Worm (Caenorhabditis elegans) whole organism, L1 larva: ENCODE measurements around the gene wrt-4.

Source experiments
- C04F5.9 ChIP-seq: sonication (generic microtip); optimal IDR thresholded peaks from 2 replicates; lab custom pipeline; 2016; ENCODE audit warnings: missing genetic modification characterization, missing compliant biosample characterization
- C16A3.4 ChIP-seq: fragments of 150-350 bp; optimal IDR thresholded peaks from 2 replicates; lab custom pipeline; 2014; ENCODE audit warnings: missing biosample characterization, missing genetic modification characterization
- F16B12.6 ChIP-seq: fragments of 150-350 bp; optimal IDR thresholded peaks from 2 replicates; lab custom pipeline; 2014; ENCODE audit warnings: missing biosample characterization, missing genetic modification characterization
- Y116A8C.19 ChIP-seq: sonication (generic microtip); optimal IDR thresholded peaks from 2 replicates; lab custom pipeline; 2016; ENCODE audit warnings: missing compliant biosample characterization, missing genetic modification characterization, borderline replicate concordance
- aha-1 ChIP-seq: fragments of 150-350 bp; optimal IDR thresholded peaks from 2 replicates; lab custom pipeline; 2014; ENCODE audit warnings: missing biosample characterization, missing genetic modification characterization
- ama-1 ChIP-seq: fragments of 150-350 bp; optimal IDR thresholded peaks from 2 replicates; lab custom pipeline; 2014
- ceh-82 ChIP-seq, 3 experiments: fragments of 150-350 bp in 1 of 3; sonication (generic microtip) in 2 of 3; optimal IDR thresholded peaks; 2 replicates each; lab custom pipeline; 2014 to 2017; ENCODE audit warnings: missing biosample characterization in 3 of 3, missing genetic modification characterization in 3 of 3
- ceh-90 ChIP-seq: sonication (generic microtip); optimal IDR thresholded peaks from 2 replicates; lab custom pipeline; 2016; ENCODE audit warnings: missing genetic modification characterization, missing compliant biosample characterization
- dpl-1 ChIP-seq, 3 experiments: fragments of 150-350 bp in 2 of 3; sonication (generic microtip) in 1 of 3; optimal IDR thresholded peaks; 2 replicates each; lab custom pipeline; 2014 to 2017; ENCODE audit warnings: missing biosample characterization in 3 of 3, missing genetic modification characterization in 3 of 3, missing genetic modification reagents in 3 of 3
- dsc-1 ChIP-seq: sonication (generic microtip); optimal IDR thresholded peaks from 2 replicates; lab custom pipeline; 2016; ENCODE audit warnings: mild to moderate bottlenecking, missing genetic modification characterization, missing compliant biosample characterization
- efl-1 ChIP-seq, 4 experiments: fragments of 150-350 bp; optimal IDR thresholded peaks in 3 of 4; peaks in 1 of 4; 1 replicate in 1 of 4; 2 replicates in 3 of 4; lab custom pipeline; 2014; ENCODE audit warnings: missing biosample characterization in 2 of 4, missing genetic modification characterization in 2 of 4, missing genetic modification reagents in 2 of 4
- efl-3 ChIP-seq: fragments of 200-800 bp; sonication (Bioruptor generic); optimal IDR thresholded peaks from 2 replicates; lab custom pipeline; 2018; ENCODE audit warnings: mild to moderate bottlenecking, missing genetic modification characterization, missing compliant biosample characterization
- elt-2 ChIP-seq: sonication (generic microtip); optimal IDR thresholded peaks from 2 replicates; lab custom pipeline; 2016; ENCODE audit warnings: missing genetic modification characterization, mild to moderate bottlenecking, inconsistent platforms, missing compliant biosample characterization, missing genetic modification reagents
- elt-3 ChIP-seq, 6 experiments: fragments of 150-350 bp in 1 of 6; sonication (generic microtip); optimal IDR thresholded peaks; 2 replicates each; lab custom pipeline; 2017 to 2018; ENCODE audit warnings: missing biosample characterization in 6 of 6, missing genetic modification characterization in 6 of 6, inconsistent platforms in 1 of 6
- fkh-10 ChIP-seq: sonication (generic microtip); optimal IDR thresholded peaks from 2 replicates; lab custom pipeline; 2017; ENCODE audit warnings: missing biosample characterization, missing genetic modification reagents, missing genetic modification characterization
- fkh-4 ChIP-seq: sonication (generic microtip); optimal IDR thresholded peaks from 2 replicates; lab custom pipeline; 2016; ENCODE audit warnings: missing compliant biosample characterization, missing genetic modification characterization, borderline replicate concordance
- fkh-8 ChIP-seq: sonication (generic microtip); optimal IDR thresholded peaks from 2 replicates; lab custom pipeline; 2016; ENCODE audit warnings: mild to moderate bottlenecking, missing genetic modification characterization, missing compliant biosample characterization
- fos-1 ChIP-seq: fragments of 150-350 bp; optimal IDR thresholded peaks from 2 replicates; lab custom pipeline; 2014; ENCODE audit warnings: missing biosample characterization, missing genetic modification characterization
- grh-1 ChIP-seq: fragments of 200-800 bp; sonication (Bioruptor generic); IDR thresholded peaks from 2 replicates; pipeline ENCODE4 v1.3.6; 2022; ENCODE audit warnings: missing genetic modification reagents, missing genetic modification characterization, missing compliant biosample characterization
- hpl-2 ChIP-seq: fragments of 150-350 bp; optimal IDR thresholded peaks from 2 replicates; lab custom pipeline; 2014; ENCODE audit warnings: missing biosample characterization, missing genetic modification reagents, missing genetic modification characterization
- jun-1 ChIP-seq: fragments of 150-350 bp; optimal IDR thresholded peaks from 2 replicates; lab custom pipeline; 2014; ENCODE audit warnings: missing biosample characterization, missing genetic modification reagents, missing genetic modification characterization
- lin-13 ChIP-seq: fragments of 150-350 bp; optimal IDR thresholded peaks from 2 replicates; lab custom pipeline; 2014; ENCODE audit warnings: missing biosample characterization, missing genetic modification reagents, missing genetic modification characterization
- lin-14 ChIP-seq: fragments of 200-800 bp; sonication (Bioruptor generic); optimal IDR thresholded peaks from 2 replicates; lab custom pipeline; 2018; ENCODE audit warnings: mild to moderate bottlenecking, missing genetic modification characterization, moderate library complexity, missing compliant biosample characterization
- lin-15B ChIP-seq: fragments of 150-350 bp; sonication (generic microtip); optimal IDR thresholded peaks from 3 replicates; lab custom pipeline; 2014; ENCODE audit warnings: missing biosample characterization, missing genetic modification characterization
- lin-35 ChIP-seq, 2 experiments: fragments of 150-350 bp; optimal IDR thresholded peaks; 2 replicates each; lab custom pipeline; 2014; ENCODE audit warnings: missing biosample characterization in 2 of 2, missing genetic modification characterization in 2 of 2, missing genetic modification reagents in 2 of 2
- lir-3 ChIP-seq: sonication (generic microtip); optimal IDR thresholded peaks from 2 replicates; lab custom pipeline; 2016; ENCODE audit warnings: mild to moderate bottlenecking, missing genetic modification characterization, moderate library complexity, missing compliant biosample characterization; ENCODE audit not compliant: poor library complexity
- lsy-2 ChIP-seq, 2 experiments: fragments of 150-350 bp; optimal IDR thresholded peaks; 2 replicates each; lab custom pipeline; 2014; ENCODE audit warnings: missing biosample characterization in 2 of 2, missing genetic modification characterization in 2 of 2
- mab-9 ChIP-seq: fragments of 200-800 bp; sonication (Bioruptor generic); IDR thresholded peaks from 2 replicates; pipeline ENCODE4 v1.3.6; 2022; ENCODE audit warnings: missing genetic modification reagents, missing genetic modification characterization, missing compliant biosample characterization
- mep-1 ChIP-seq: fragments of 150-350 bp; optimal IDR thresholded peaks from 2 replicates; lab custom pipeline; 2014; ENCODE audit warnings: missing biosample characterization, missing genetic modification characterization
- nhr-19 ChIP-seq: fragments of 200-800 bp; sonication (Bioruptor generic); conservative IDR thresholded peaks from 2 replicates; pipeline ENCODE4 v1.3.6; 2022; ENCODE audit warnings: missing genetic modification characterization, missing compliant biosample characterization
- nhr-20 ChIP-seq: sonication (generic microtip); optimal IDR thresholded peaks from 2 replicates; lab custom pipeline; 2016; ENCODE audit warnings: mild to moderate bottlenecking, missing genetic modification characterization, missing compliant biosample characterization
- nhr-71 ChIP-seq: sonication (generic microtip); optimal IDR thresholded peaks from 2 replicates; lab custom pipeline; 2016; ENCODE audit warnings: mild to moderate bottlenecking, missing genetic modification characterization, moderate library complexity, missing compliant biosample characterization
- nhr-85 ChIP-seq: sonication (generic microtip); peaks from one replicate; lab custom pipeline; 2016; ENCODE audit warnings: missing genetic modification characterization, inconsistent platforms, missing compliant biosample characterization
- nhr-90 ChIP-seq: sonication (generic microtip); optimal IDR thresholded peaks from 2 replicates; lab custom pipeline; 2016; ENCODE audit warnings: mild to moderate bottlenecking, missing genetic modification characterization, missing compliant biosample characterization; ENCODE audit not compliant: poor library complexity
- pqm-1 ChIP-seq: sonication (generic microtip); optimal IDR thresholded peaks from 3 replicates; lab custom pipeline; 2017; ENCODE audit warnings: missing biosample characterization, missing genetic modification characterization
- rnt-1 ChIP-seq: sonication (generic microtip); optimal IDR thresholded peaks from 2 replicates; lab custom pipeline; 2016; ENCODE audit warnings: mild to moderate bottlenecking, missing genetic modification characterization, moderate library complexity, missing compliant biosample characterization
- sptf-1 ChIP-seq: fragments of 150-350 bp; optimal IDR thresholded peaks from 2 replicates; lab custom pipeline; 2014; ENCODE audit warnings: missing biosample characterization, missing genetic modification characterization
- swsn-7 ChIP-seq: sonication (generic microtip); optimal IDR thresholded peaks from 2 replicates; lab custom pipeline; 2016; ENCODE audit warnings: missing genetic modification characterization, missing compliant biosample characterization
- tbx-2 ChIP-seq: sonication (generic microtip); optimal IDR thresholded peaks from 2 replicates; lab custom pipeline; 2016; ENCODE audit warnings: missing genetic modification characterization, missing compliant biosample characterization
- unc-130 ChIP-seq: fragments of 150-350 bp; optimal IDR thresholded peaks from 2 replicates; lab custom pipeline; 2017; ENCODE audit warnings: missing biosample characterization, missing genetic modification characterization, inconsistent platforms
- unc-30 ChIP-seq: sonication (generic microtip); optimal IDR thresholded peaks from 2 replicates; lab custom pipeline; 2017; ENCODE audit warnings: missing biosample characterization, missing genetic modification characterization
- unc-62 ChIP-seq: fragments of 150-350 bp; optimal IDR thresholded peaks from 2 replicates; lab custom pipeline; 2014; ENCODE audit warnings: missing biosample characterization, missing genetic modification reagents, missing genetic modification characterization
- xbp-1 ChIP-seq: sonication (generic microtip); optimal IDR thresholded peaks from 2 replicates; lab custom pipeline; 2016; ENCODE audit warnings: missing genetic modification characterization, missing compliant biosample characterization
- zip-4 ChIP-seq: fragments of 200-800 bp; sonication (Bioruptor generic); optimal IDR thresholded peaks from 2 replicates; lab custom pipeline; 2018; ENCODE audit warnings: mild to moderate bottlenecking, missing genetic modification characterization, moderate library complexity, missing compliant biosample characterization
- ztf-11 ChIP-seq, 2 experiments: sonication (generic microtip); optimal IDR thresholded peaks; 2 replicates each; lab custom pipeline; 2016 to 2017; ENCODE audit warnings: missing genetic modification characterization in 2 of 2, missing biosample characterization in 1 of 2, missing compliant biosample characterization in 1 of 2
- ztf-4 ChIP-seq: fragments of 150-350 bp; optimal IDR thresholded peaks from 2 replicates; lab custom pipeline; 2014; ENCODE audit warnings: missing biosample characterization, missing genetic modification characterization

wrt-4 gene

ce11 chrX:15741852-15742251 lies 15.2 kb downstream of the wrt-4 start (continued):
- TF ChIP-seq C04F5.9 (tag; lab: Kevin White, UChicago) (no peak), dsc-1 (tag; lab: Kevin White, UChicago) (peak; percentile 32), Y116A8C.19 (tag; lab: Kevin White, UChicago) (no peak), lin-14 (GFP tag; lab: Kevin White, UChicago) (peak; percentile 77), xbp-1 (peak; percentile 49), fkh-10 (GFP tag; lab: Kevin White, UChicago) (peak; percentile 36), efl-1 (optimal IDR thresholded peaks at IDR 0.05; lab: Kevin White, UChicago) (peak; percentile 24 to 26), efl-1 (GFP tag; optimal IDR thresholded peaks at IDR 0.05 in 1 of 2; lab: Kevin White, UChicago) (peak in 1 of 2 experiments; percentile 90), ztf-4 (no peak)

ce11 chrX:15740526-15740925 lies 16.5 kb downstream of the wrt-4 start, which contains the start of gene srg-64:
srg-64 (minus strand) TSS chrX:15740626.
- no peak for TF ChIP-seq lin-15B (tag; lab: Kevin White, UChicago)
- no peak for TF ChIP-seq unc-62 (GFP tag; lab: Kevin White, UChicago)
- TF ChIP-seq pqm-1 (tag; lab: Kevin White, UChicago), result no peak
- no peak for TF ChIP-seq ama-1 (lab: Kevin White, UChicago)
- no peak for TF ChIP-seq grh-1 (GFP tag; lab: Robert Waterston, UW)
- no peak for TF ChIP-seq lsy-2 (tag; optimal IDR thresholded peaks at IDR 0.05; lab: Kevin White, UChicago)
- no peak for TF ChIP-seq hpl-2 (GFP tag; lab: Kevin White, UChicago)
- TF ChIP-seq lir-3 (tag; lab: Kevin White, UChicago), result no peak
- TF ChIP-seq zip-4 (GFP tag; lab: Kevin White, UChicago), result no peak
- no peak for TF ChIP-seq swsn-7
- TF ChIP-seq, all 84 proteins: peak for 0

- TF ChIP-seq lin-35 (GFP tag; optimal IDR thresholded peaks at IDR 0.05; lab: Kevin White, UChicago) (peak in 1 of 2 experiments; percentile 82), mab-9 (GFP tag; lab: Robert Waterston, UW) (peak; percentile 53; the same call in 1 of the 2 replicates), unc-30 (no peak), nhr-90 (tag; lab: Kevin White, UChicago) (peak; percentile 82), nhr-71 (peak; percentile 67), ztf-4 (peak; percentile 55), elt-3 (tag; optimal IDR thresholded peaks at IDR 0.05; lab: Kevin White, UChicago) (peak in 3 of 6 experiments; percentile 44 to 75 (median 51)), efl-3 (no peak), zip-4 (GFP tag; lab: Kevin White, UChicago) (peak; percentile 42), ceh-82 (tag; optimal IDR thresholded peaks at IDR 0.05; lab: Kevin White, UChicago) (peak; percentile 45 to 75 (median 62)), fkh-8 (tag; lab: Kevin White, UChicago) (peak; percentile 42), lin-13 (GFP tag; lab: Kevin White, UChicago) (peak; percentile 20), aha-1 (tag; lab: Kevin White, UChicago) (no peak), efl-1 (optimal IDR thresholded peaks at IDR 0.05; lab: Kevin White, UChicago) (peak; percentile 34 to 50), efl-1 (GFP tag; optimal IDR thresholded peaks at IDR 0.05 in 1 of 2; lab: Kevin White, UChicago) (peak in 1 of 2 experiments; percentile 90), ama-1 (lab: Kevin White, UChicago) (no peak), ztf-11 (tag; optimal IDR thresholded peaks at IDR 0.05; lab: Kevin White, UChicago) (peak in 1 of 2 experiments; percentile 49), pqm-1 (tag; lab: Kevin White, UChicago) (no peak), fos-1 (tag; lab: Kevin White, UChicago) (peak; percentile 45), nhr-20 (tag; lab: Kevin White, UChicago) (peak; percentile 74), swsn-7 (peak; percentile 44), nhr-19 (GFP tag; lab: Robert Waterston, UW) (peak; percentile 45), nhr-85 (peak; percentile 87), unc-130 (tag; lab: Kevin White, UChicago) (peak; percentile 32), elt-2 (peak; percentile 16), C16A3.4 (tag; lab: Kevin White, UChicago) (peak; percentile 87), Y116A8C.19 (tag; lab: Kevin White, UChicago) (no peak), F16B12.6 (tag; lab: Kevin White, UChicago) (no peak), xbp-1 (peak; percentile 43), tbx-2 (peak; percentile 50), mep-1 (tag; lab: Kevin White, UChicago) (peak; percentile 43), ceh-90 (tag; lab: Kevin White, UChicago) (no peak), rnt-1 (tag; lab: Kevin White, UChicago) (peak; percentile 56), dpl-1 (GFP tag; optimal IDR thresholded peaks at IDR 0.05; lab: Kevin White, UChicago) (peak in 1 of 3 experiments; percentile 10), fkh-4 (tag; lab: Kevin White, UChicago) (no peak), lsy-2 (tag; optimal IDR thresholded peaks at IDR 0.05; lab: Kevin White, UChicago) (peak; percentile 67 to 70), lin-15B (tag; lab: Kevin White, UChicago) (peak; percentile 52), jun-1 (tag; lab: Kevin White, UChicago) (peak; percentile 87), sptf-1 (no peak)
Measured at ce11 chrX:15736419-15736818, 20.6 kb downstream of the wrt-4 start.
